Fruit fly (Drosophila melanogaster): ENCODE measurements around the gene Hmx.

DNA sequence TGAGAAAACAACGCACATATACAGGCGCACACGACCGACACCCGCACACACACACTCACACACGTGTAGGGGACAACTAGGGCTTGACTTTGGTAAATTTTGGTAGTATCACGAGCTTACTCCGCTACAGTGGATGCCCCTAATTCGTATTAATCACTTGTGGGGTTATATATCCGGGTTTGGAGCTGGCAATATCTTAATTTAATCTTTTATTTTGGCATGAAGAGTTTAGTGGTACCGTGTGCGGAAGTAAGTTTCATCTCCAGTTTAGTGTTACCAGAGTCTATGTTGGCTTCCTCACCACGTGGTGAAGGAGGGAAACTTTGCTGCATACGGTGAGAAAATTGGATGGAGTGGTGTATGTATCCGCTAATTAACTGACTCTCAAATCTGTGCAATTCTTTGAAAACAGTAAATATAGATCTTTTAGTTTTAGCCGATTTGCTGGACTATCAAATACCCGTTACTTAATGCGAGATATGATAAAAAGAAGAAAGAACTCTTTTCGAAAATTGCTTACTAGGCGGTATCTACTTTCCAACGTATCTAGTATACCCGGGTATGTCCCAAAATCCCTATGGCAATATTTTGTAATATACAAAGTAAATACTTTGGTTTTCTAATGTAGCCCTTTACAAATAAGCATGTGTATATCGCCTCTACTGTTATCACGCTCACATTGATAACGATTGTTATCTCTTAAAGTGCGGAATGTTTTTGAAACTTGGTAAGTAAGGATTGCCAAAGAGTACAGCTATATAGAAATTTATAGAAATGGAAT, 24.2 kb upstream of the Hmx start, which contains the start of the genes CG5823 and P5cr-2:
- TF ChIP-seq h (GFP tag; optimal IDR thresholded peaks at IDR 0.05) (no peak), OdsH (GFP tag; optimal IDR thresholded peaks at IDR 0.05) (no peak), Jra (GFP tag; optimal IDR thresholded peaks at IDR 0.05) (no peak), CG32264 (GFP tag; optimal IDR thresholded peaks at IDR 0.05) (no peak), dl (GFP tag; optimal IDR thresholded peaks at IDR 0.05; ENCODE audit: insufficient read depth in 1 of 2, partially characterized antibody in 2 of 2) (no peak), tai (GFP tag; optimal IDR thresholded peaks at IDR 0.05) (no peak), Hr78 (GFP tag; optimal IDR thresholded peaks at IDR 0.05) (no peak)
